Fruit fly (Drosophila melanogaster) whole organism: ENCODE results near the gene CG7130.

Source experiments
- CG8478 ChIP-seq: fragments of >200 bp; optimal IDR thresholded peaks from 2 replicates; lab custom pipeline; 2018; ENCODE audit warnings: inconsistent platforms
- Dll ChIP-seq: fragments of >200 bp; optimal IDR thresholded peaks from 2 replicates; lab custom pipeline; 2017
- EcR ChIP-seq, 2 experiments: fragments of >200 bp; optimal IDR thresholded peaks; 2 replicates each; lab custom pipeline; 2017; ENCODE audit warnings: missing biosample characterization in 2 of 2, missing genetic modification characterization in 2 of 2, missing genetic modification reagents in 2 of 2
- pan ChIP-seq: fragments of >200 bp; optimal IDR thresholded peaks from 2 replicates; lab custom pipeline; 2017
- psq ChIP-seq: fragments of >200 bp; optimal IDR thresholded peaks from 2 replicates; lab custom pipeline; 2017
- usp ChIP-seq: fragments of >200 bp; optimal IDR thresholded peaks from 2 replicates; lab custom pipeline; 2017; ENCODE audit warnings: missing biosample characterization, missing genetic modification characterization, mixed read lengths

The CG7130 gene

DNA sequence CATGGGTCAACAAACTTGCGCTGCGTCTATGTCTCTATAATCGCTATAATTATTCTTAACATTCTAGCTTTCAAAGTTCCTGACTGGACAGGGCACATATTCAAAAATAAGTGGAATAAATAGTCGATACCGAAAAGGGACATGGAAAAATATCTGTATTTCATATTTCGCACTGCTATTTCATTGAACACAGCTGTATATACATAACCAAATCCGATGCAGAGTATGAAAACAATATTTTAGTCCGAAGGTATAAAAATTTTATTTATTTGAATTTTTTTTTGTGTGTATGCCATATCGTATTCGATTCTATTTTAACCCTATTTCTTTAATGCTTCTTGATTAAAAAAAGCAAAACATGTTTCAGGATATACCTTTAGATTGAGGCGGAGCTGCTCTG lies 2.7 kb downstream of the CG7130 start:
- TF ChIP-seq psq (lab: Kevin White, UChicago) (no peak), Dll (no peak), pan (no peak)

DNA sequence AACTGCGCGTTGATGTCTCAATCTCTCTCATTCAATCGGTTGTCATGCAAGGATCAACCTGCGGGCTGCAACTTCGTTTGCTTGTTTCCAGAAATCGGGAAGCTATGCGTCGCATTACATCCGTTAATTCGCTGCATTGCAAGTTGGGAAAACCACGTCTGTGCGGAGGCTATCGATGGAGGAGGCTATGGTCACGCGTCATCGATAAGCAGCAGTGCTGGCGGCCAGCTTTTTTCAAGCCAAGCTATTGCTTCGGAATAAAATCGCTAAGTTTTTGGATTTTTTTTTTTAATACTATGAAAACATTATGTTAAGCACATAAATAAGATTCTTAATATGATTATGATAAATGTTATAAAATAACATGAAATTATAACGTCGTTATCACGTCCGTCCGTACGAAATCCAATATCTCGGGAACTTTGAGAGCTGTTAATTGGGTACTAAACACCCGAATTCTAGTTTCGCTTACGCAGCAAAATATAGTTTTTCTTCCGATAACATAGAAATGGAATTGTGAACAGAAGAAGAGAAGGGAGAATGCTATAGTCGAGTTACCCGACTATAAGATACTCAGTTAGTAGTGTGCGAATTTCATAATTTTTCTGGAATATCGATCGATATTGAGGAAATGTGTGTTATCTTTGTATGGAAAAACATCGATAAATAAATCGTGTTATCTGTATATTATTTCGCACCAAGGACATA lies 3.7 kb downstream of the CG7130 start, which contains the start of gene CG7139:
Gene CG7139 (minus strand): TSS at position 162 of the 708 bp plus-strand sequence.
- TF ChIP-seq CG8478 (lab: Kevin White, UChicago) = no peak
- no peak for TF ChIP-seq usp
- no peak for TF ChIP-seq psq (lab: Kevin White, UChicago)
- no peak for TF ChIP-seq EcR (GFP tag; optimal IDR thresholded peaks at IDR 0.05; lab: Kevin White, UChicago)
- no peak for TF ChIP-seq Dll
- TF ChIP-seq pan = no peak

dm6 chr3L:22070506-22070905 lies 5.0 kb downstream of the CG7130 start:
- TF ChIP-seq CG8478 (lab: Kevin White, UChicago) (no peak), pan (no peak), Dll (no peak), usp (no peak), EcR (GFP tag; optimal IDR thresholded peaks at IDR 0.05; lab: Kevin White, UChicago) (no peak)

DNA sequence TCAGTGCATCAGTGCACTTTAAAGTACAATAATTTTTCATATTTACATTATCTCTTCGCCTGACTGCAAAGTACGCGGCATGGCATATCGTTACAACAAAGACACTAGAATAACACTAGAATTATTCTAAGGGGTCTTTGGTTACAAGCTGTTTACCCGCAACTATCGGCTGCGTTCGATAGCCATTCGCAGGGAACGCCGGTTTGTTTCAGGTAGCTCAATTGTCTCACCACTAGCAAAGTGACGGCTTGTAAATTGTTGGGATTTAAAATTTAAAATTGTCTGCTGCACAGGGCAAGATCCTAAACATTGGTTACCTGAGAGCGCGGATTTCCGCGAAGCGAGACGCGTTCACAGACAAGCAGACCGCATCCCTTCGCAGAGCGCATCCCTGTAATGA lies 9.9 kb downstream of the CG7130 start, which contains the start of gene CG14561:
Gene CG14561 (plus strand): TSS at position 214 of the 400 bp plus-strand sequence.
- no peak for TF ChIP-seq usp
- no peak for TF ChIP-seq EcR (GFP tag; optimal IDR thresholded peaks at IDR 0.05; lab: Kevin White, UChicago)
- no peak for TF ChIP-seq pan
- TF ChIP-seq psq (lab: Kevin White, UChicago) = no peak
- TF ChIP-seq Dll = no peak
- no peak for TF ChIP-seq CG8478 (lab: Kevin White, UChicago)

dm6 chr3L:22063833-22064232 lies 11.7 kb downstream of the CG7130 start:
- TF ChIP-seq pan (no peak), Dll (no peak), psq (lab: Kevin White, UChicago) (no peak), CG8478 (lab: Kevin White, UChicago) (no peak), EcR (GFP tag; optimal IDR thresholded peaks at IDR 0.05; lab: Kevin White, UChicago) (no peak), usp (no peak)

DNA sequence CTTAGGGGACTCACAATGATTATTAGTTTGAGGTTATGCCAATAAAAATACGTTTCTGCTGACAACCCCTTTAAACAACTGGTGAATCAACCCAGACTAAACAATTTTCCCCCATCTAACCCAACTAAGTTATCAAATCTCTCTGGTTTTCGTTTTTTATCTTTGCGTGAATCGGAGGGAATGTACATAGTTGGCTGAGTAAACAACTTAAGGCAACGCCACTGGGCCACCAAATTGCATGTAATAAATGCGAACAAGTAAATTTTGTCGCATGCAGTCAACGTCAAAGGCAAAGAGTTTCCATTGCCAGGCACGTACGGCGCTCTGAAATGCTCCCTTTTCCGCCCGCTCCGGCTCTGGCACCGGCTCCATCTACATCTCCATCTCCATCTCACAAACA lies 22.2 kb downstream of the CG7130 start:
- TF ChIP-seq CG8478 (lab: Kevin White, UChicago) (no peak), Dll (no peak), psq (lab: Kevin White, UChicago) (no peak), EcR (GFP tag; optimal IDR thresholded peaks at IDR 0.05; lab: Kevin White, UChicago) (no peak), usp (no peak)

DNA sequence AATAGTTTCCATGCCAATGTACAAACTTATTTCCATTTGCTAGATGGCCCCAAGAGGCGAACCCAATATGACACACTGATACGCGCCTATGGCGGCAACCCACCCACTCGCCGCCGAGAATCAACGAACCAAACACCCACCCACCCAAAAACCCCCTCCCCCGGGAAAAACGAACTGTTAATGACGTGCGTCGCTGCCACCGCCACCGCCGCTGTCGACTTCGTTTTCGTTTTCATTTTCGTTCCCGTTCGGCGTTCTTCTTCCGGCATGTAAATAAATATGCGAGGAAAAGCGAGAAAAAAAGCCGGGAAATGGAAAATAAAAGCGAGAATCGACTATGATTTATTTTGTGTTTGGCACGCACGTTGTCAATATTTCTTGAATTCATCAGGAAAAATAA lies 24.4 kb downstream of the CG7130 start:
- TF ChIP-seq pan (no peak), usp (no peak), CG8478 (lab: Kevin White, UChicago) (no peak), EcR (GFP tag; optimal IDR thresholded peaks at IDR 0.05; lab: Kevin White, UChicago) (no peak), Dll (no peak)

DNA sequence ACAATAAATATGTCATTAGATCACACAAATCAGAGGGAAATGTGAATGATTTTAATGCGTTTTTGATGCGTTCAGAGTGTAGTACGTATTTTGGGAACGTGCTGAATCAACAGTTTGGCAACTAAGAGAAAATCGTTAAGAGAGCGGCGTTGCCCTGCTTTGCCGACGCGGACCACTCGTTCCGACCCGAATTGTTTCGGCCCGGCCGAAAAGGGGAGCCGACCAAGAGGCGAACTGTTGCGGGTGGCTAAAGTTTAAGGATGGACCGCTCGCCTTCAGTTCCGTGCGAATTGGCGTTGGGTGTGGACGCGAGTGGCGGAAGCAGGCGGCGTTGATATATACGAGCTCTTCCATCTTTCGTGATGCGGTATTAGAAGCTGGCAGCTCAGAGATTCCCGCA lies 40.8 kb downstream of the CG7130 start, which contains the start of gene Oct-TyrR:
Gene Oct-TyrR (plus strand): TSS at position 287 of the 400 bp plus-strand sequence.
- TF ChIP-seq usp (no peak), psq (lab: Kevin White, UChicago) (no peak), CG8478 (lab: Kevin White, UChicago) (no peak), pan (no peak), EcR (GFP tag; optimal IDR thresholded peaks at IDR 0.05; lab: Kevin White, UChicago) (no peak), Dll (no peak)

- TF ChIP-seq pan (no peak), CG8478 (lab: Kevin White, UChicago) (no peak), Dll (no peak), EcR (GFP tag; optimal IDR thresholded peaks at IDR 0.05; lab: Kevin White, UChicago) (no peak), psq (lab: Kevin White, UChicago) (no peak), usp (no peak)
Measured at dm6 chr3L:22029670-22030069, 45.9 kb downstream of the CG7130 start, which contains the start of gene CG43392. Gene CG43392, minus strand, starts transcription at chr3L:22029770.

DNA sequence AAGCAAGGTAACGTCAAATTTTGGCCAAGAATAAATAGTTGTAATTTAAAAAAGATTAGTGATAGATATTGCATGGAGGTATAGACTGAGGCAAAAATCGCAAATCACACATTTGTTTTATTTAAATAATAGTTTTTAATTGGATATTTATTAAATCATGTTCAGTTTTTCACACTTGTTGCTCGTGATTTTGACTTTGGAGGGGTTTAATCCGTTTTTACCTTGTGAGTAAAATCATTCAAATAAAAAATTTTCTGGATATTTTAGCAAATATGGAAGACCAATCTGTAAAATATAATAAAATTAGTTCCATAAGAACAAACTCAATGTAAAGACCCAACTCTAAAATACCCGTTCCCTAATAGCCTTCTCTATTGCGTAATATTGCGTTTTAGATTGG lies 47.3 kb downstream of the CG7130 start, which contains the start of gene CG7140:
Gene CG7140 (minus strand): TSS at position 101 of the 400 bp plus-strand sequence.
- TF ChIP-seq Dll (no peak), usp (no peak), psq (lab: Kevin White, UChicago) (no peak), pan (no peak), CG8478 (lab: Kevin White, UChicago) (no peak), EcR (GFP tag; optimal IDR thresholded peaks at IDR 0.05; lab: Kevin White, UChicago) (no peak)
